Worm (Caenorhabditis elegans): ENCODE data around the gene ZK792.4.

- TF ChIP-seq Y95B8A.8 (GFP tag; IDR thresholded peaks at IDR 0.05) (no peak), Y56A3A.18 (GFP tag; IDR thresholded peaks at IDR 0.05) (no peak), lag-1 (GFP tag; IDR thresholded peaks at IDR 0.05) (no peak), F37B4.10 (GFP tag; IDR thresholded peaks at IDR 0.05) (no peak), cebp-1 (GFP tag; IDR thresholded peaks at IDR 0.05) (no peak), cebp-1 (tag; optimal IDR thresholded peaks at IDR 0.05) (no peak), dpl-1 (GFP tag; optimal IDR thresholded peaks at IDR 0.05) (no peak)
These were observed 13.8 kb downstream of the ZK792.4 start, which contains the start of gene atg-4.2 for ce11 chrIV:11668001-11668400.

Data from whole organism, young adult.